Worm (Caenorhabditis elegans): ENCODE data around the gene C37C3.1.

Gene C37C3.1

DNA sequence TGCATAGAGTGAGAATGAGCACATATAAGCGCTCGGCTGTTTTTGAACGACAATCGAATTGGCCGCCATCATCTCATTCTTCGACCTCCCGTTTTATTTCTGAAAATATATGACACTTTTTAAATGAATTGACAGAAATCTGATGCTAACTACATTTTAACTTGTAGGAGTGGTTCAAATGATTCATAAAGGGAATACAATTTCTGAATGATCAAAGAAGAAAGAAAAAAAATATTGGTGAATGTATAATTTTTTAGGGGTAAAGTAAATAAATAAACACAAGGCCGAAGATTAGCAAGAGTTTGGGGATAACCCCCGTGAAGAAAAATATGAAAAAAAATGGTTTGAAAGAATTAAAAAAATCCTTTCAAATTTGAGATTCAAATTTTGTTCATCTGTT, 6.9 kb downstream of the C37C3.1 start, which contains the start of gene C37C3.11:
TSS of gene C37C3.11 (minus strand) at position 101 of the 400 bp plus-strand sequence.
- TF ChIP-seq klf-2 (GFP tag; conservative IDR thresholded peaks at IDR 0.05): no peak
- no peak for TF ChIP-seq T22C8.4 (GFP tag; IDR thresholded peaks at IDR 0.05)
- TF ChIP-seq ztf-29 (GFP tag; IDR thresholded peaks at IDR 0.05): no peak
- no peak for TF ChIP-seq tab-1 (GFP tag; IDR thresholded peaks at IDR 0.05)
- TF ChIP-seq cog-1 (tag; optimal IDR thresholded peaks at IDR 0.05): no peak
- TF ChIP-seq med-1 (GFP tag; optimal IDR thresholded peaks at IDR 0.05; ENCODE audit: insufficient read depth): no peak
- TF ChIP-seq ref-1 (GFP tag; conservative IDR thresholded peaks at IDR 0.05): no peak
- TF ChIP-seq ztf-23 (GFP tag; IDR thresholded peaks at IDR 0.05): no peak
- no peak for TF ChIP-seq flt-1 (GFP tag; IDR thresholded peaks at IDR 0.05)

ce11 chrV:7870707-7871106, 12.9 kb downstream of the C37C3.1 start, which contains the start of gene nipi-4:
Gene nipi-4 (minus strand): TSS chrV:7870807.
- no peak for TF ChIP-seq ztf-29 (GFP tag; IDR thresholded peaks at IDR 0.05)
- no peak for TF ChIP-seq med-1 (GFP tag; optimal IDR thresholded peaks at IDR 0.05; ENCODE audit: insufficient read depth)
- no peak for TF ChIP-seq flt-1 (GFP tag; IDR thresholded peaks at IDR 0.05)
- no peak for TF ChIP-seq klf-2 (GFP tag; conservative IDR thresholded peaks at IDR 0.05)
- no peak for TF ChIP-seq T22C8.4 (GFP tag; IDR thresholded peaks at IDR 0.05)
- TF ChIP-seq cog-1 (tag; optimal IDR thresholded peaks at IDR 0.05): no peak
- TF ChIP-seq tab-1 (GFP tag; IDR thresholded peaks at IDR 0.05): no peak
- no peak for TF ChIP-seq ref-1 (GFP tag; conservative IDR thresholded peaks at IDR 0.05)
- no peak for TF ChIP-seq ztf-23 (GFP tag; IDR thresholded peaks at IDR 0.05)

ce11 chrV:7872945-7873344, 15.2 kb downstream of the C37C3.1 start:
- TF ChIP-seq cog-1 (tag; optimal IDR thresholded peaks at IDR 0.05): no peak
- TF ChIP-seq klf-2 (GFP tag; conservative IDR thresholded peaks at IDR 0.05): no peak
- no peak for TF ChIP-seq T22C8.4 (GFP tag; IDR thresholded peaks at IDR 0.05)
- TF ChIP-seq ztf-23 (GFP tag; IDR thresholded peaks at IDR 0.05): no peak

- no peak for TF ChIP-seq flt-1 (GFP tag; IDR thresholded peaks at IDR 0.05)
- TF ChIP-seq med-1 (GFP tag; optimal IDR thresholded peaks at IDR 0.05; ENCODE audit: insufficient read depth): no peak
- TF ChIP-seq T22C8.4 (GFP tag; IDR thresholded peaks at IDR 0.05): no peak
- no peak for TF ChIP-seq cog-1 (tag; optimal IDR thresholded peaks at IDR 0.05)
- TF ChIP-seq tab-1 (GFP tag; IDR thresholded peaks at IDR 0.05): no peak
- no peak for TF ChIP-seq klf-2 (GFP tag; conservative IDR thresholded peaks at IDR 0.05)
- no peak for TF ChIP-seq ztf-23 (GFP tag; IDR thresholded peaks at IDR 0.05)
- TF ChIP-seq ref-1 (GFP tag; conservative IDR thresholded peaks at IDR 0.05): no peak
- TF ChIP-seq ztf-29 (GFP tag; IDR thresholded peaks at IDR 0.05): no peak
Measured at ce11 chrV:7875456-7875855, 17.7 kb downstream of the C37C3.1 start, which contains the start of gene F40A3.4. Gene F40A3.4 (plus strand): TSS chrV:7875756.

ce11 chrV:7876881-7877475, 19.2 kb downstream of the C37C3.1 start, which contains the start of gene F40A3.3:
Gene F40A3.3 (plus strand): TSS chrV:7877444.
- TF ChIP-seq ztf-29 (GFP tag; IDR thresholded peaks at IDR 0.05): no peak
- TF ChIP-seq klf-2 (GFP tag; conservative IDR thresholded peaks at IDR 0.05): no peak
- TF ChIP-seq ztf-23 (GFP tag; IDR thresholded peaks at IDR 0.05): no peak
- no peak for TF ChIP-seq ref-1 (GFP tag; conservative IDR thresholded peaks at IDR 0.05)
- no peak for TF ChIP-seq T22C8.4 (GFP tag; IDR thresholded peaks at IDR 0.05)
- no peak for TF ChIP-seq tab-1 (GFP tag; IDR thresholded peaks at IDR 0.05)
- no peak for TF ChIP-seq flt-1 (GFP tag; IDR thresholded peaks at IDR 0.05)
- no peak for TF ChIP-seq med-1 (GFP tag; optimal IDR thresholded peaks at IDR 0.05; ENCODE audit: insufficient read depth)
- no peak for TF ChIP-seq cog-1 (tag; optimal IDR thresholded peaks at IDR 0.05)

DNA sequence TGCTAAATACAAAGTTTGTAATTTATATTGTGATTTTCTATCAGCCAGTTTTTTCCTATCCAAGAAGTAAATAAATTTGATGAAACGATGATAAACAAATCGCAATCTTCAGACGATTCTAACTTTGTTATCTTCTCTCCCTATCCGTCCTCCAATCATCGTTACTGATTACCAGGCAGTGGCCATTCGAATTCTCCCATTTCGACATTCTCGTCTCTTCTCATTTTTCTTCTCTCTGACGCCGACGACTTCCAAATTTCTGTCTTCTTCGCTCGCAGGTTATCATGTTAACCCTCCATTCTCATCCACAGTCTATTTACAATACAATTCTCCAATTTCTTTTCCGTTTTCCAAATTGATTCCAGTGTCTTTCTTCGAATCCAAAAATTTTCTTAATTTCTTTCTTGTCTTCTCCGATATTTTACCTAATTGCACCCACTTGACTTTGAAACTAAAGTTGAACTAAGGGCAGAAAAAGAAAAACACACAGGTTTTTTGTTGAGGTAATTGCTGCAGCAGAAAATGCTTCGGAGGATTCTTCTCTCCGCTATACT, 20.7 kb downstream of the C37C3.1 start, which contains the start of gene F40A3.2:
TSS of gene F40A3.2 (plus strand) at position 504 of the 554 bp plus-strand sequence.
- TF ChIP-seq ztf-23 (GFP tag; IDR thresholded peaks at IDR 0.05) (no peak), tab-1 (GFP tag; IDR thresholded peaks at IDR 0.05) (no peak), T22C8.4 (GFP tag; IDR thresholded peaks at IDR 0.05) (no peak), flt-1 (GFP tag; IDR thresholded peaks at IDR 0.05) (no peak), med-1 (GFP tag; optimal IDR thresholded peaks at IDR 0.05; ENCODE audit: insufficient read depth) (no peak), klf-2 (GFP tag; conservative IDR thresholded peaks at IDR 0.05) (no peak), ref-1 (GFP tag; conservative IDR thresholded peaks at IDR 0.05) (no peak), cog-1 (tag; optimal IDR thresholded peaks at IDR 0.05) (no peak), ztf-29 (GFP tag; IDR thresholded peaks at IDR 0.05) (no peak)

- TF ChIP-seq cog-1 (tag; optimal IDR thresholded peaks at IDR 0.05) (no peak), flt-1 (GFP tag; IDR thresholded peaks at IDR 0.05) (no peak), ztf-29 (GFP tag; IDR thresholded peaks at IDR 0.05) (no peak), ref-1 (GFP tag; conservative IDR thresholded peaks at IDR 0.05) (no peak), ztf-23 (GFP tag; IDR thresholded peaks at IDR 0.05) (no peak), klf-2 (GFP tag; conservative IDR thresholded peaks at IDR 0.05) (no peak), med-1 (GFP tag; optimal IDR thresholded peaks at IDR 0.05; ENCODE audit: insufficient read depth) (no peak), T22C8.4 (GFP tag; IDR thresholded peaks at IDR 0.05) (no peak), tab-1 (GFP tag; IDR thresholded peaks at IDR 0.05) (no peak)
Measured at ce11 chrV:7884441-7884840, 26.7 kb downstream of the C37C3.1 start.

- TF ChIP-seq tab-1 (GFP tag; IDR thresholded peaks at IDR 0.05) (no peak), cog-1 (tag; optimal IDR thresholded peaks at IDR 0.05) (no peak), flt-1 (GFP tag; IDR thresholded peaks at IDR 0.05) (no peak), ztf-23 (GFP tag; IDR thresholded peaks at IDR 0.05) (no peak), ztf-29 (GFP tag; IDR thresholded peaks at IDR 0.05) (no peak), T22C8.4 (GFP tag; IDR thresholded peaks at IDR 0.05) (no peak), ref-1 (GFP tag; conservative IDR thresholded peaks at IDR 0.05) (no peak), klf-2 (GFP tag; conservative IDR thresholded peaks at IDR 0.05) (no peak), med-1 (GFP tag; optimal IDR thresholded peaks at IDR 0.05; ENCODE audit: insufficient read depth) (no peak)
Measured at ce11 chrV:7888036-7888435, 30.3 kb downstream of the C37C3.1 start.

DNA sequence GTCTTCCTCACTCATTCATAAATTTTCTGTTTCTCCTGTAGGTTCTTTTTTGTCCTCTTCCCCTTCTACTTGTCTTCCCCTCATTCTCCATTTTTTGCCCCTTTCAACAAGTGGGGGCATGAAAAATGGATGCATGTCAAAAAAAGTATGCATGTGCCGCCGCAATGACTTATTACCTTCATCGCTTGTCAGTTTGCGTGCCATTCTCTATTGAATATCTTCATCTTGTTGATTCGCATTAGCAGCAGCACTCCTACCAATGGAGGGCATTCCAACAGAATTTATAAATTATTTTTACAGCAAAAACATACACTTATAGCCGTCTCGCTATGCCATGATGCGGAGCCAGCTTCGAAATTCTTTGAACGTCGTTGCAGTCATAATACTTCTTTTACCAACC, 33.5 kb downstream of the C37C3.1 start, which contains the start of gene F40A3.1:
TSS of gene F40A3.1 (plus strand) at position 301 of the 400 bp plus-strand sequence.
- TF ChIP-seq ref-1 (GFP tag; conservative IDR thresholded peaks at IDR 0.05): no peak

Data from whole organism, midembryonic.